Worm (Caenorhabditis elegans) whole organism, L3 larva: Measurements from ENCODE around the gene din-1.
A peak's percentile ranks its signal among the peaks of the same experiment; 100 is the strongest.

Source experiments
- elt-1 ChIP-seq: fragments of 150-350 bp; optimal IDR thresholded peaks from 2 replicates; lab custom pipeline; 2014; ENCODE audit warnings: missing biosample characterization, missing genetic modification characterization
- nhr-43 ChIP-seq: sonication (generic microtip); optimal IDR thresholded peaks from 2 replicates; lab custom pipeline; 2016; ENCODE audit warnings: mild to moderate bottlenecking, missing genetic modification characterization, missing compliant biosample characterization; ENCODE audit not compliant: poor library complexity, severe bottlenecking
- nhr-76 ChIP-seq: fragments of 150-350 bp; sonication (generic microtip); optimal IDR thresholded peaks from 5 replicates; lab custom pipeline; 2014; ENCODE audit warnings: missing biosample characterization, missing genetic modification characterization

DNA sequence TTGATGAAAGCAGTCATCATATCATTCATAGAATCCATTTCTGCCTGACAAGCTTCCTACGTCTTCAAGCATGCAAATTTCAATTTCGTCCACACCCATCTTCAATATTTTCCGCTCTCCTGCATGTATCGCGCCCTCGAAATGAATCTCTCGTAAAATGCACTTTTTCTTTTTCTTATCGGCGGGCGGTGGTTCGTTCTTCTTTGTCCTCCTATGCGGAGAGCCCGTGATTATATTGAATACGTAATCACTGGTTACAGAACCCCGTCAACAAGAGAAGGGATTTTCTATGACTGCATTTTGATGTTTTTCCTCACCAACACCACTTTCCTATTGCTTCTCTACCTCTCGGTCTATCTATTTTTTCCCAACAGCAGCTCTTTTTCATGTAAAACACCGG lies 3.2 kb upstream of the din-1 start:
- peak; percentile 59 for TF ChIP-seq nhr-43 (tag; lab: Kevin White, UChicago)
- TF ChIP-seq nhr-76, result no peak
- no peak for TF ChIP-seq elt-1
